Worm (Caenorhabditis elegans) whole organism, L4 larva: ENCODE measurements around the gene ard-1.
"Not testable (repeated sequence)": the region's sequence is repeated elsewhere in the genome, so short reads cannot be mapped to it uniquely, and the experiment has no call there.

Source experiments
- F10B5.3 ChIP-seq: sonication (generic microtip); optimal IDR thresholded peaks from 2 replicates; lab custom pipeline; 2016; ENCODE audit warnings: mild to moderate bottlenecking, missing genetic modification characterization, missing compliant biosample characterization
- ZK337.2 ChIP-seq: fragments of 200-800 bp; sonication (Bioruptor generic); IDR thresholded peaks from 2 replicates; pipeline ENCODE4 v1.3.6; 2022; ENCODE audit warnings: missing genetic modification reagents, missing genetic modification characterization, missing compliant biosample characterization
- aly-2 ChIP-seq: sonication (generic microtip); optimal IDR thresholded peaks from 2 replicates; lab custom pipeline; 2018; ENCODE audit warnings: missing biosample characterization, missing genetic modification characterization
- ama-1 ChIP-seq: fragments of 150-350 bp; optimal IDR thresholded peaks from 2 replicates; lab custom pipeline; 2014; ENCODE audit warnings: inconsistent platforms, mixed read lengths
- attf-4 ChIP-seq: sonication (generic microtip); optimal IDR thresholded peaks from 3 replicates; lab custom pipeline; 2017; ENCODE audit warnings: missing biosample characterization, missing genetic modification characterization
- ceh-32 ChIP-seq: sonication (generic microtip); optimal IDR thresholded peaks from 2 replicates; lab custom pipeline; 2016; ENCODE audit warnings: mild to moderate bottlenecking, missing genetic modification characterization, missing compliant biosample characterization; ENCODE audit not compliant: poor library complexity
- ceh-44 ChIP-seq: fragments of 200-800 bp; sonication (Bioruptor generic); IDR thresholded peaks from 2 replicates; pipeline ENCODE4 v1.3.6; 2022; ENCODE audit warnings: missing genetic modification reagents, missing genetic modification characterization, missing compliant biosample characterization
- ceh-62 ChIP-seq: sonication (generic microtip); optimal IDR thresholded peaks from 2 replicates; lab custom pipeline; 2017; ENCODE audit warnings: missing biosample characterization, missing genetic modification characterization
- cey-2 ChIP-seq: sonication (generic microtip); optimal IDR thresholded peaks from 3 replicates; lab custom pipeline; 2017; ENCODE audit warnings: missing genetic modification characterization, mild to moderate bottlenecking, missing compliant biosample characterization, antibody characterized with exemption, borderline replicate concordance; ENCODE audit not compliant: insufficient read depth
- dmd-6 ChIP-seq: fragments of 200-800 bp; sonication (Bioruptor generic); IDR thresholded peaks from 2 replicates; pipeline ENCODE4 v1.3.6; 2022; ENCODE audit warnings: missing genetic modification reagents, missing genetic modification characterization, missing compliant biosample characterization
- dmd-8 ChIP-seq: fragments of 200-800 bp; sonication (Bioruptor generic); IDR thresholded peaks from 2 replicates; pipeline ENCODE4 v1.3.6; 2022; ENCODE audit warnings: missing genetic modification characterization, missing compliant biosample characterization
- dmd-9 ChIP-seq: fragments of 200-800 bp; sonication (Bioruptor generic); IDR thresholded peaks from 2 replicates; pipeline ENCODE4 v1.3.6; 2022; ENCODE audit warnings: missing genetic modification reagents, missing genetic modification characterization, missing compliant biosample characterization
- gei-8 ChIP-seq: fragments of 200-800 bp; sonication (Bioruptor generic); optimal IDR thresholded peaks from 2 replicates; lab custom pipeline; 2018; ENCODE audit warnings: mild to moderate bottlenecking, missing genetic modification characterization, missing compliant biosample characterization
- hif-1 ChIP-seq, 2 experiments: sonication (generic microtip); optimal IDR thresholded peaks; 2 replicates each; lab custom pipeline; 2016 to 2017; ENCODE audit warnings: missing compliant biosample characterization in 2 of 2, missing genetic modification characterization in 2 of 2, missing genetic modification reagents in 2 of 2, missing genotype in 2 of 2, mild to moderate bottlenecking in 1 of 2
- hlh-30 ChIP-seq: sonication (generic microtip); optimal IDR thresholded peaks from 2 replicates; lab custom pipeline; 2017; ENCODE audit warnings: antibody characterized with exemption, mild to moderate bottlenecking, missing genetic modification characterization, missing compliant biosample characterization; ENCODE audit not compliant: insufficient read depth
- hmg-1.1 ChIP-seq: fragments of 200-800 bp; sonication (Bioruptor generic); IDR thresholded peaks from 2 replicates; pipeline ENCODE4 v1.3.6; 2022; ENCODE audit warnings: missing genetic modification reagents, missing genetic modification characterization, missing compliant biosample characterization
- jun-1 ChIP-seq: fragments of 150-350 bp; optimal IDR thresholded peaks from 2 replicates; lab custom pipeline; 2014; ENCODE audit warnings: missing biosample characterization, missing genetic modification reagents, missing genetic modification characterization
- lin-13 ChIP-seq: fragments of 150-350 bp; optimal IDR thresholded peaks from 2 replicates; lab custom pipeline; 2014; ENCODE audit warnings: missing biosample characterization, missing genetic modification reagents, missing genetic modification characterization
- lin-15B ChIP-seq: fragments of 150-350 bp; sonication (generic microtip); optimal IDR thresholded peaks from 3 replicates; lab custom pipeline; 2014; ENCODE audit warnings: missing biosample characterization, missing genetic modification characterization
- lin-29 ChIP-seq: fragments of 200-800 bp; sonication (Bioruptor generic); IDR thresholded peaks from 2 replicates; pipeline ENCODE4 v1.3.6; 2022; ENCODE audit warnings: missing genetic modification reagents, missing genetic modification characterization, missing compliant biosample characterization
- madf-9 ChIP-seq: fragments of 200-800 bp; sonication (Bioruptor generic); conservative IDR thresholded peaks from 2 replicates; pipeline ENCODE4 v1.3.6; 2022; ENCODE audit warnings: missing genetic modification reagents, missing genetic modification characterization, missing compliant biosample characterization
- mdt-29 ChIP-seq: fragments of 200-800 bp; sonication (Bioruptor generic); IDR thresholded peaks from 2 replicates; pipeline ENCODE4 v1.3.6; 2022; ENCODE audit warnings: missing genetic modification reagents, missing genetic modification characterization, missing compliant biosample characterization
- nhr-28 ChIP-seq: fragments of 150-350 bp; optimal IDR thresholded peaks from 2 replicates; lab custom pipeline; 2014; ENCODE audit warnings: missing biosample characterization, missing genetic modification characterization
- nhr-42 ChIP-seq: fragments of 200-800 bp; sonication (Bioruptor generic); IDR thresholded peaks from 2 replicates; pipeline ENCODE4 v1.3.6; 2022; ENCODE audit warnings: missing genetic modification characterization, missing compliant biosample characterization
- nhr-6 ChIP-seq: fragments of 150-350 bp; optimal IDR thresholded peaks from 2 replicates; lab custom pipeline; 2014; ENCODE audit warnings: missing biosample characterization, missing genetic modification characterization
- nhr-76 ChIP-seq: fragments of 150-350 bp; optimal IDR thresholded peaks from 2 replicates; lab custom pipeline; 2014; ENCODE audit warnings: missing biosample characterization, missing genetic modification characterization
- nhr-77 ChIP-seq: fragments of 150-350 bp; optimal IDR thresholded peaks from 2 replicates; lab custom pipeline; 2014; ENCODE audit warnings: missing biosample characterization, missing genetic modification characterization
- php-3 ChIP-seq: fragments of 200-800 bp; sonication (Bioruptor generic); IDR thresholded peaks from 2 replicates; pipeline ENCODE4 v1.3.6; 2022; ENCODE audit warnings: missing genetic modification reagents, missing genetic modification characterization, missing compliant biosample characterization
- pqm-1 ChIP-seq: sonication (generic microtip); optimal IDR thresholded peaks from 2 replicates; lab custom pipeline; 2017; ENCODE audit warnings: missing biosample characterization, missing genetic modification characterization
- saeg-2 ChIP-seq: fragments of 200-800 bp; sonication (Bioruptor generic); IDR thresholded peaks from 2 replicates; pipeline ENCODE4 v1.3.6; 2022; ENCODE audit warnings: missing genetic modification reagents, missing genetic modification characterization, missing compliant biosample characterization
- sdz-12 ChIP-seq: fragments of 200-800 bp; sonication (Bioruptor generic); optimal IDR thresholded peaks from 2 replicates; lab custom pipeline; 2018; ENCODE audit warnings: mild to moderate bottlenecking, missing genetic modification characterization, missing compliant biosample characterization
- set-16 ChIP-seq: fragments of 200-800 bp; sonication (Bioruptor generic); IDR thresholded peaks from 2 replicates; pipeline ENCODE4 v1.3.6; 2022; ENCODE audit warnings: missing genetic modification reagents, missing genetic modification characterization, missing compliant biosample characterization
- skn-1 ChIP-seq: fragments of 150-350 bp; optimal IDR thresholded peaks from 2 replicates; lab custom pipeline; 2014; ENCODE audit warnings: missing biosample characterization, missing genetic modification characterization
- tra-1 ChIP-seq: fragments of 200-800 bp; sonication (Bioruptor generic); IDR thresholded peaks from 2 replicates; pipeline ENCODE4 v1.3.6; 2022; ENCODE audit warnings: missing genetic modification reagents, missing genetic modification characterization, missing compliant biosample characterization
- unc-130 ChIP-seq: sonication (generic microtip); optimal IDR thresholded peaks from 2 replicates; lab custom pipeline; 2016; ENCODE audit warnings: missing genetic modification reagents, missing genetic modification characterization, missing compliant biosample characterization
- unc-39 ChIP-seq: sonication (generic microtip); optimal IDR thresholded peaks from 2 replicates; lab custom pipeline; 2017; ENCODE audit warnings: missing biosample characterization, missing genetic modification characterization
- unc-62 ChIP-seq, 3 experiments: fragments of 150-350 bp in 1 of 3; sonication (generic microtip); optimal IDR thresholded peaks in 2 of 3; peaks in 1 of 3; 1 replicate in 1 of 3; 2 replicates in 2 of 3; lab custom pipeline; 2014 to 2017; ENCODE audit warnings: missing biosample characterization in 3 of 3, missing genetic modification characterization in 3 of 3, missing genetic modification reagents in 3 of 3, missing genotype in 1 of 3
- zfp-3 ChIP-seq: fragments of 200-800 bp; sonication (Bioruptor generic); conservative IDR thresholded peaks from 2 replicates; pipeline ENCODE4 v1.3.6; 2022; ENCODE audit warnings: missing genetic modification reagents, missing genetic modification characterization, missing compliant biosample characterization
- zip-11 ChIP-seq: fragments of 200-800 bp; sonication (Bioruptor generic); IDR thresholded peaks from 2 replicates; pipeline ENCODE4 v1.3.6; 2022; ENCODE audit warnings: missing genetic modification characterization, missing compliant biosample characterization

The ard-1 gene

ce11 chrIV:11149454-11150163, 18.5 kb downstream of the ard-1 start, which contains the start of the genes F01G4.6 and pfd-1 (continued):
- peak; percentile 18; the same call in 1 of the 2 replicates for TF ChIP-seq set-16 (GFP tag; lab: Robert Waterston, UW)
- peak; percentile 45 for TF ChIP-seq gei-8 (GFP tag; lab: Kevin White, UChicago)
- no peak for TF ChIP-seq madf-9
- TF ChIP-seq tra-1, result 0 out of 2 replicates have a peak, but pooled peaks have one; percentile 11
- TF ChIP-seq lin-29 (GFP tag; lab: Robert Waterston, UW), result peak; percentile 71; the same call in 1 of the 2 replicates
- TF ChIP-seq unc-39 (tag; lab: Kevin White, UChicago), result no peak
- peak; percentile 9 for TF ChIP-seq pqm-1 (tag; lab: Kevin White, UChicago)
- TF ChIP-seq skn-1 (tag; lab: Kevin White, UChicago), result no peak
- no peak for TF ChIP-seq aly-2
- TF ChIP-seq nhr-77, result peak; percentile 94
- TF ChIP-seq hif-1 (tag; optimal IDR thresholded peaks at IDR 0.05; lab: Kevin White, UChicago), result peak; percentile 29 to 89
- TF ChIP-seq nhr-6 (tag; lab: Kevin White, UChicago), result peak; percentile 92
- TF ChIP-seq nhr-42 (GFP tag; lab: Robert Waterston, UW), result 0 out of 2 replicates have a peak, but pooled peaks have one; percentile 11
- no peak for TF ChIP-seq cey-2 (tag; lab: Kevin White, UChicago)
- peak; percentile 65 for TF ChIP-seq zfp-3 (GFP tag; lab: Robert Waterston, UW)
- TF ChIP-seq ceh-62, result no peak
- peak; percentile 49; the same call in 1 of the 2 replicates for TF ChIP-seq mdt-29 (GFP tag; lab: Robert Waterston, UW)
- TF ChIP-seq dmd-6 (GFP tag; lab: Robert Waterston, UW), result peak; percentile 90
- peak; percentile 89 for TF ChIP-seq hlh-30
- peak; percentile 33 for TF ChIP-seq F10B5.3 (tag; lab: Kevin White, UChicago)
- peak; percentile 87 for TF ChIP-seq hmg-1.1 (GFP tag; lab: Robert Waterston, UW)
- TF ChIP-seq lin-13, result peak; percentile 85
- peak; percentile 24 for TF ChIP-seq unc-130 (GFP tag; lab: Kevin White, UChicago)

- TF ChIP-seq nhr-76 (tag; lab: Kevin White, UChicago) (no peak), unc-62 (GFP tag; optimal IDR thresholded peaks at IDR 0.05 in 1 of 2; lab: Kevin White, UChicago) (peak in 1 of 2 experiments; percentile 25), unc-62 (tag; optimal IDR thresholded peaks at IDR 0.05; lab: Kevin White, UChicago) (no peak), zfp-3 (GFP tag; lab: Robert Waterston, UW) (0 out of 2 replicates have a peak, but pooled peaks have one; percentile 59), ama-1 (lab: Kevin White, UChicago) (peak; percentile 67)
These were observed 19.8 kb downstream of the ard-1 start, which contains the start of gene C08F8.2 for ce11 chrIV:11150844-11151243. Gene C08F8.2, plus strand, starts transcription at chrIV:11150997.

- TF ChIP-seq php-3 (GFP tag; lab: Robert Waterston, UW); nhr-6 (tag; lab: Kevin White, UChicago); dmd-9 (GFP tag; lab: Robert Waterston, UW): not testable (repeated sequence)
These were observed 23.5 kb downstream of the ard-1 start, which contains the start of gene C08F8.3 for ce11 chrIV:11154425-11155114. Gene C08F8.3, plus strand, starts transcription at chrIV:11155044.

ce11 chrIV:11156526-11156925, 25.4 kb downstream of the ard-1 start:
- TF ChIP-seq jun-1 (tag; lab: Kevin White, UChicago) (no peak), attf-4 (tag; lab: Kevin White, UChicago) (no peak), lin-15B (tag; lab: Kevin White, UChicago) (no peak), saeg-2 (no peak), nhr-28 (tag; lab: Kevin White, UChicago) (no peak), dmd-8 (GFP tag; lab: Robert Waterston, UW) (no peak), sdz-12 (GFP tag; lab: Kevin White, UChicago) (no peak), hmg-1.1 (GFP tag; lab: Robert Waterston, UW) (no peak), ZK337.2 (GFP tag; lab: Robert Waterston, UW) (no peak), gei-8 (GFP tag; lab: Kevin White, UChicago) (no peak), ceh-44 (no peak), unc-39 (tag; lab: Kevin White, UChicago) (no peak), ceh-32 (tag; lab: Kevin White, UChicago) (no peak), zip-11 (GFP tag; lab: Robert Waterston, UW) (no peak)
- TF ChIP-seq, all 104 proteins: peak for 0
